Worm (Caenorhabditis elegans): ENCODE results near the gene sor-1.
A peak's percentile ranks its signal among the peaks of the same experiment; 100 is the strongest.

DNA sequence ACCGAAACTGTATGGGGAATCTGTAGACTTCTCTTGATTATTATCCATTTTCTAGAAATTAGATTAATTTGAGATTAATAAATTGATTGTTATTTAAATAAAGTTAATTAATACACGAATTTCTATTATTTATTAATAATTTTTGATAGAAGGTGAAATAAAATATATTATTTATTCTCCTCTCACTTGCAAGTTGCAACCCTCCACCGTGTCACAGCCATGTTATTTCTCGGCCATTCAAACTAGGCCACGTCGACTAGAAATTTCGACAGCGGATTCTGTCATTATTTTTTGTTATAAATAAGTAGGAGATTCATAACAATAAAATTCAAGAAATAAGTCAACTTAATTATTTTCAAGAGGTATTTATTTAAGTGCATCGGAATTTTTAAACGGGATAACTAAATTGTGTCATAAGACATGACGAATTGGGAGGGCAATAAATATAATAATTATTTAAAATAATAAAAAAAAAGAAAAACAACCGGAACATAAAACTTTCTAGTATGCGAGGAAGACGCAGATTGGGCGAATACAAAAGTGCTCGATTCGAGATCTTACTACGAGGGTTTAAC is 25.7 kb downstream of the sor-1 start, which contains the start of gene ufbp-1:
- TF ChIP-seq atf-7 (tag; optimal IDR thresholded peaks at IDR 0.05), result peak; percentile 91
- no peak for TF ChIP-seq attf-3 (GFP tag; conservative IDR thresholded peaks at IDR 0.05)
- peak; percentile 46 for TF ChIP-seq hmg-1.2 (GFP tag; IDR thresholded peaks at IDR 0.05)
- peak; percentile 56 for TF ChIP-seq F23B12.7 (tag; optimal IDR thresholded peaks at IDR 0.05; ENCODE audit: insufficient read depth)
- TF ChIP-seq lin-54 (GFP tag; optimal IDR thresholded peaks at IDR 0.05), result peak; percentile 88
- TF ChIP-seq F22D6.2 (tag; optimal IDR thresholded peaks at IDR 0.05), result no peak
- TF ChIP-seq Y67H2A.10 (GFP tag; conservative IDR thresholded peaks at IDR 0.05), result no peak
- TF ChIP-seq nhr-90 (tag; optimal IDR thresholded peaks at IDR 0.05), result no peak
- TF ChIP-seq lir-1 (GFP tag; conservative IDR thresholded peaks at IDR 0.05), result no peak
- no peak for TF ChIP-seq ztf-28 (GFP tag; IDR thresholded peaks at IDR 0.05)
- TF ChIP-seq bed-1 (GFP tag; IDR thresholded peaks at IDR 0.05), result no peak
